Worm (Caenorhabditis elegans) whole organism, young adult: ENCODE data around the gene C25F9.6.
A peak's percentile ranks its signal among the peaks of the same experiment; 100 is the strongest.

ENCODE experiments used
- B0019.2 ChIP-seq: fragments of 200-800 bp; sonication (Bioruptor generic); conservative IDR thresholded peaks from 2 replicates; pipeline ENCODE4 v1.3.6; 2022; ENCODE audit warnings: missing genetic modification reagents, missing genetic modification characterization, missing compliant biosample characterization
- B0035.1 ChIP-seq: sonication (generic microtip); optimal IDR thresholded peaks from 2 replicates; lab custom pipeline; 2016; ENCODE audit warnings: missing genetic modification characterization, mild to moderate bottlenecking, missing compliant biosample characterization, missing genotype, missing genetic modification reagents
- C17E4.6 ChIP-seq: fragments of 200-800 bp; sonication (Bioruptor generic); IDR thresholded peaks from 2 replicates; pipeline ENCODE4 v1.3.6; 2022; ENCODE audit warnings: missing genetic modification reagents, missing genetic modification characterization, missing compliant biosample characterization
- Y79H2A.3 ChIP-seq: fragments of 200-800 bp; sonication (Bioruptor generic); conservative IDR thresholded peaks from 2 replicates; pipeline ENCODE4 v1.3.6; 2022; ENCODE audit warnings: missing genetic modification reagents, missing genetic modification characterization, missing compliant biosample characterization
- ama-1 ChIP-seq, 3 experiments: fragments of 150-350 bp in 1 of 3; sonication (generic microtip) in 2 of 3; optimal IDR thresholded peaks; 2 replicates each; lab custom pipeline; 2014 to 2018; ENCODE audit warnings: missing biosample characterization in 2 of 3, missing genetic modification characterization in 2 of 3, missing genetic modification reagents in 2 of 3
- attf-5 ChIP-seq: fragments of 200-800 bp; sonication (Bioruptor generic); optimal IDR thresholded peaks from 2 replicates; lab custom pipeline; 2018; ENCODE audit warnings: mild to moderate bottlenecking, missing genetic modification characterization, missing compliant biosample characterization
- bed-2 ChIP-seq: fragments of 200-800 bp; sonication (Bioruptor generic); IDR thresholded peaks from 2 replicates; pipeline ENCODE4 v1.3.6; 2022; ENCODE audit warnings: missing genetic modification reagents, missing genetic modification characterization, missing compliant biosample characterization
- cebp-1 ChIP-seq, 2 experiments: fragments of 200-800 bp in 1 of 2; sonication (Bioruptor generic) in 1 of 2; sonication (generic microtip) in 1 of 2; IDR thresholded peaks in 1 of 2; optimal IDR thresholded peaks in 1 of 2; 2 replicates each; pipeline versions ENCODE4 v1.3.6 to Lab custom; 2017 to 2022; ENCODE audit warnings: missing compliant biosample characterization in 2 of 2, missing genetic modification characterization in 2 of 2, mild to moderate bottlenecking in 1 of 2, missing genetic modification reagents in 1 of 2, moderate library complexity in 1 of 2
- ceh-79 ChIP-seq: sonication (generic microtip); optimal IDR thresholded peaks from 2 replicates; lab custom pipeline; 2017; ENCODE audit warnings: mild to moderate bottlenecking, missing genetic modification characterization, missing compliant biosample characterization
- dox-1 ChIP-seq: fragments of 200-800 bp; sonication (Bioruptor generic); IDR thresholded peaks from 2 replicates; pipeline ENCODE4 v1.3.6; 2022; ENCODE audit warnings: missing genetic modification reagents, missing genetic modification characterization, missing compliant biosample characterization
- dpl-1 ChIP-seq: fragments of 150-350 bp; optimal IDR thresholded peaks from 2 replicates; lab custom pipeline; 2014; ENCODE audit warnings: missing biosample characterization, missing genetic modification reagents, missing genetic modification characterization
- hrde-1 ChIP-seq: sonication (generic microtip); optimal IDR thresholded peaks from 2 replicates; lab custom pipeline; 2016; ENCODE audit warnings: missing genetic modification characterization, mild to moderate bottlenecking, missing compliant biosample characterization, moderate library complexity, missing genotype, missing genetic modification reagents, borderline replicate concordance
- hsf-1 ChIP-seq: fragments of 200-800 bp; sonication (Bioruptor generic); IDR thresholded peaks from 2 replicates; pipeline ENCODE4 v1.3.6; 2022; ENCODE audit warnings: missing genetic modification reagents, missing genetic modification characterization, missing compliant biosample characterization
- lir-1 ChIP-seq: fragments of 200-800 bp; sonication (Bioruptor generic); conservative IDR thresholded peaks from 2 replicates; pipeline ENCODE4 v1.3.6; 2022; ENCODE audit warnings: missing genetic modification reagents, missing genetic modification characterization, missing compliant biosample characterization
- lsl-1 ChIP-seq: fragments of 200-800 bp; sonication (Bioruptor generic); optimal IDR thresholded peaks from 2 replicates; lab custom pipeline; 2018; ENCODE audit warnings: mild to moderate bottlenecking, missing genetic modification characterization, moderate library complexity, missing compliant biosample characterization
- mcd-1 ChIP-seq: fragments of 200-800 bp; sonication (Bioruptor generic); IDR thresholded peaks from 2 replicates; pipeline ENCODE4 v1.3.6; 2022; ENCODE audit warnings: missing genetic modification reagents, missing genetic modification characterization, missing compliant biosample characterization
- mel-28 ChIP-seq: sonication (generic microtip); optimal IDR thresholded peaks from 2 replicates; lab custom pipeline; 2016; ENCODE audit warnings: borderline replicate concordance, mild to moderate bottlenecking, missing genetic modification characterization, missing compliant biosample characterization
- nfya-1 ChIP-seq: sonication (generic microtip); optimal IDR thresholded peaks from 2 replicates; lab custom pipeline; 2017; ENCODE audit warnings: antibody characterized with exemption, missing compliant biosample characterization, missing genetic modification characterization, borderline replicate concordance; ENCODE audit not compliant: insufficient read depth
- nhr-27 ChIP-seq: fragments of 200-800 bp; sonication (Bioruptor generic); optimal IDR thresholded peaks from 2 replicates; lab custom pipeline; 2018; ENCODE audit warnings: mild to moderate bottlenecking, missing genetic modification characterization, moderate library complexity, missing compliant biosample characterization
- nhr-80 ChIP-seq: sonication (generic microtip); optimal IDR thresholded peaks from 2 replicates; lab custom pipeline; 2016; ENCODE audit warnings: missing genetic modification characterization, missing compliant biosample characterization
- rec-8 ChIP-seq, 2 experiments: sonication (generic microtip); optimal IDR thresholded peaks; 2 replicates each; lab custom pipeline; 2016; ENCODE audit warnings: mild to moderate bottlenecking in 2 of 2, missing genetic modification characterization in 2 of 2, missing genetic modification reagents in 2 of 2, missing genotype in 2 of 2, missing biosample characterization in 1 of 2, missing compliant biosample characterization in 1 of 2, moderate library complexity in 1 of 2
- sea-2 ChIP-seq: fragments of 200-800 bp; sonication (Bioruptor generic); IDR thresholded peaks from 2 replicates; pipeline ENCODE4 v1.3.6; 2022; ENCODE audit warnings: missing genetic modification characterization, missing compliant biosample characterization
- unc-62 ChIP-seq: fragments of 150-350 bp; optimal IDR thresholded peaks from 2 replicates; lab custom pipeline; 2014; ENCODE audit warnings: missing biosample characterization, missing genetic modification reagents, missing genetic modification characterization

The C25F9.6 gene

DNA sequence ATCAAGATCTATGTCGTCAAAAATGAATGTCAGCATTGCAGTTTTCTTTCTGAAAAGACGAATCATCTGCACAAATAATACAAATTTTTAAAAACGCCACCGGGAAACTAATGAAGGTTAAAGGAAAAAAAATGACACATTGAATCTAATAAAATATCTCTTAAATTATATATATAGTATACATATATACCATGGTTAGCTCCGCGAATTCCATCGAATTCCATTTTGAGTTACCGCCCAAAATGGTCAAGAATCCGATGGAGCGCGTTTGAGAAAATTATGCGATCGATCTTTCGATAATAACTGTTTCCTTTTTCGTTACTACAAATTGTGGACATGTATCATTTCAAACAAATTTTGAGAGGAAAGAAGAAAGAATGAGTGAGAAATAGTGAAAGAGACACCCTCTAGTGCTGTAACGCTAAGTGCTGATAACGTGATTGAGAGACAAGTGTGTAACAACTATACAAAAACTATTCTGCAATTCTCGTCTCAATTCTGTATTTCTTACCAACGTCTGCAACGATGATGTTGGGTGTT lies at the start of gene C25F9.6, which contains the start of gene C25F9.10:
TSS of gene C25F9.6 (minus strand) at position 51 of the 540 bp plus-strand sequence.
TSS of gene C25F9.10 (plus strand) at position 454 of the 540 bp plus-strand sequence.
- TF ChIP-seq lsl-1 (GFP tag; lab: Kevin White, UChicago) (no peak), nhr-27 (tag; lab: Kevin White, UChicago) (no peak), hsf-1 (no peak), nhr-80 (tag; lab: Kevin White, UChicago) (peak; percentile 84), sea-2 (GFP tag; lab: Robert Waterston, UW) (no peak), dox-1 (GFP tag; lab: Robert Waterston, UW) (peak; percentile 39; the same call in 1 of the 2 replicates)

ce11 chrV:19449544-19449943 lies 44.4 kb upstream of the C25F9.6 start, which contains the start of gene M04C3.5:
Gene M04C3.5 (plus strand): TSS chrV:19449733.
- TF ChIP-seq C17E4.6 (GFP tag; lab: Robert Waterston, UW) (no peak), dpl-1 (GFP tag; lab: Kevin White, UChicago) (no peak), nhr-80 (tag; lab: Kevin White, UChicago) (peak; percentile 23), ceh-79 (tag; lab: Kevin White, UChicago) (no peak), attf-5 (no peak), bed-2 (GFP tag; lab: Robert Waterston, UW) (no peak), B0035.1 (no peak)

DNA sequence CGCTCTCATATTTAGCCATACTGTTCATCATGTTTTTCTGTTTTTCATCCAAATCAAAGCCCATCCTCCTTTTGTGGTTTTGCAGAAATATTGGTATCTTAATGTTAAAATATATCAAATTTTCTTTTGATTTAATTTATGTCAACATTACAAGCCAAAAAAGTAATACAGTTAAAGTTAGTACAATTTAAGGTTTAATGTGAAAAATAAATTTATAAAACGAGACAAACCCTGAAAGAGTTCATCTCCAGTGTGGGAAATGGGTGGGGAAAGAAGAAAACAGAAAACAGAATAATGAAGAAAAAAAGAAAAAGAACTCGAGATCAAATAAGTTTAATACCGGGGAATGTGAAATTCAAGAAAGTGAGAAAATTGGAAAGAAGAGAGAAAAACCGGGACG lies 43.7 kb upstream of the C25F9.6 start, which contains the start of gene M04C3.2:
TSS of gene M04C3.2 (minus strand) at position 101 of the 400 bp plus-strand sequence.
- TF ChIP-seq mcd-1 (GFP tag; lab: Robert Waterston, UW) = no peak
- no peak for TF ChIP-seq ama-1 (optimal IDR thresholded peaks at IDR 0.05; lab: Kevin White, UChicago)
- TF ChIP-seq ama-1 (GFP tag; optimal IDR thresholded peaks at IDR 0.05; lab: Kevin White, UChicago) = no peak
- no peak for TF ChIP-seq hrde-1 (tag; lab: Kevin White, UChicago)
- no peak for TF ChIP-seq lir-1

DNA sequence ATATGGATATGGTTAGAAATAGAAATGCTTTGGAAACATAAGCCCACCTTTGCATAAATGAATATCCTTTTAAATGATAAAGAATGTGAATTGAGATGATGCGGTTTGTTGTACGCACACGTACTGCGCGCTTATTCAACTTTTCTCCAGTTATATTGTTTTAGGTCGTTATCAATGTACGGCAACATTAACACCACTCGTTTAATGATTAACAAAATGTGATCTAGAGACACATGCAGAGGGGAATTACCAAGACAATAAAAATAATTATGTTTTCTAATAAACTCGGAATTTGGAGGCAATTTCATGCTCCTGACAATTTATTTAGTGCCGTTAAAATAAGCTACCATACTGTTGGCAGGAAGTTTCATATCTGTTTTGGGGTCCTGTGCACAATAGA lies 40.3 kb upstream of the C25F9.6 start, which contains the start of gene M04C3.1:
TSS of gene M04C3.1 (minus strand) at position 164 of the 400 bp plus-strand sequence.
- no peak for TF ChIP-seq Y79H2A.3 (GFP tag; lab: Robert Waterston, UW)
- peak; percentile 23 for TF ChIP-seq nhr-80 (tag; lab: Kevin White, UChicago)

- TF ChIP-seq nfya-1 = no peak
- TF ChIP-seq cebp-1 (GFP tag; IDR thresholded peaks at IDR 0.05; lab: Robert Waterston, UW) = peak; percentile 36; the same call in 1 of the 2 replicates
- peak; percentile 88 for TF ChIP-seq cebp-1 (tag; optimal IDR thresholded peaks at IDR 0.05; lab: Kevin White, UChicago)
- peak; percentile 3 for TF ChIP-seq unc-62
Observed at ce11 chrV:19443599-19443998, 38.5 kb upstream of the C25F9.6 start.

ce11 chrV:19436307-19436706 lies 31.2 kb upstream of the C25F9.6 start, which contains the start of gene C25F9.14:
Gene C25F9.14 (plus strand): TSS chrV:19436484.
- TF ChIP-seq cebp-1 (GFP tag; IDR thresholded peaks at IDR 0.05; lab: Robert Waterston, UW) (peak; percentile 51; the same call in 1 of the 2 replicates), cebp-1 (tag; optimal IDR thresholded peaks at IDR 0.05; lab: Kevin White, UChicago) (peak; percentile 80), nhr-80 (tag; lab: Kevin White, UChicago) (peak; percentile 51), B0019.2 (no peak), mel-28 (tag; lab: Kevin White, UChicago) (no peak)

- TF ChIP-seq cebp-1 (GFP tag; IDR thresholded peaks at IDR 0.05; lab: Robert Waterston, UW) (peak; percentile 61; the same call in 1 of the 2 replicates), cebp-1 (tag; optimal IDR thresholded peaks at IDR 0.05; lab: Kevin White, UChicago) (peak; percentile 72), rec-8 (tag; optimal IDR thresholded peaks at IDR 0.05; lab: Kevin White, UChicago) (no peak)
- TF ChIP-seq, all 124 proteins: peak for 1
Observed at ce11 chrV:19433806-19434437, 28.8 kb upstream of the C25F9.6 start, which contains the start of gene C25F9.16. Gene C25F9.16 (plus strand): TSS chrV:19434387.
